Fruit fly (Drosophila melanogaster): ENCODE results near the gene CG17298.
A peak's percentile ranks its signal among the peaks of the same experiment; 100 is the strongest.

CG17298 gene

DNA sequence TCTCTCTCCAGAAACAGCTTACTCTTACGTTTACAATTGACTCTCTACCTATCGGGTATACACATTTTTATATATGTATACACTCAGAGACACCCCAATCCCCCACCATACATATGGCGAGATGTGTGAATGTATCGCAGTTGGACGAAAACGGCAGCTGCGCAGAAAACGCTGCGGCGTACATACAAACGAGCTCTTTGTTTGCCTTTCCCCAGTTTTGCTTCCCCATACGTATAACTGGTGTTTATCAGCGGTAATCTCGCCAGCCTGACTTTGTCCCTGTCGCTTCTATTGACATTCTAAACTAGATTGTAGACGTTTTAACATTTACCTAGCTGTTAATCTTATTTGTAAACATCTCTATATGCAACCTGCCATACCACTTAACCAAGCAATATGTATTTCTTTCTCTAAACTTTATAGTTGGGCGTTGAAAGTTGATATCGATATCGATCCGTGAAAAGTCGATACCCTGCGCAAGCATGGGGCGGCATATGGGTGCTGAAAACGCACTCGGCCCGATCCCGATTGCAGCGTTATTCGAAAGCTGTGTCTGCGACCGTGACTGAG lies 14.5 kb downstream of the CG17298 start (continued):
- TF ChIP-seq wor (GFP tag; IDR thresholded peaks at IDR 0.05), result no peak
- no peak for TF ChIP-seq CG11456 (GFP tag; IDR thresholded peaks at IDR 0.05)
- TF ChIP-seq CG12219 (GFP tag; optimal IDR thresholded peaks at IDR 0.05), result peak; percentile 66
- TF ChIP-seq CG8478 (optimal IDR thresholded peaks at IDR 0.05), result no peak
- peak in 1 of 2 experiments; percentile 40 for TF ChIP-seq crp (GFP tag; optimal IDR thresholded peaks at IDR 0.05)
- TF ChIP-seq CG8290 (GFP tag; optimal IDR thresholded peaks at IDR 0.05), result peak; percentile 35
- peak; percentile 38 to 64 for TF ChIP-seq CG8290 (tag; optimal IDR thresholded peaks at IDR 0.05)
- TF ChIP-seq ewg (GFP tag; optimal IDR thresholded peaks at IDR 0.05), result peak; percentile 78
- TF ChIP-seq CG1832 (GFP tag; optimal IDR thresholded peaks at IDR 0.05), result no peak
- no peak for TF ChIP-seq CG11247 (GFP tag; IDR thresholded peaks at IDR 0.05)
- peak; percentile 87 for TF ChIP-seq Fer1 (GFP tag; optimal IDR thresholded peaks at IDR 0.05)
- TF ChIP-seq stwl (tag; optimal IDR thresholded peaks at IDR 0.05), result no peak
- peak; percentile 35 for TF ChIP-seq CG12942 (GFP tag; optimal IDR thresholded peaks at IDR 0.05)
- TF ChIP-seq Eip74EF (GFP tag; optimal IDR thresholded peaks at IDR 0.05), result peak in 1 of 2 experiments; percentile 86
- TF ChIP-seq Six4 (GFP tag; optimal IDR thresholded peaks at IDR 0.05), result peak; percentile 51
- no peak for TF ChIP-seq E2f2 (GFP tag; IDR thresholded peaks at IDR 0.05)
- TF ChIP-seq Camta (GFP tag; optimal IDR thresholded peaks at IDR 0.05), result peak; percentile 60
- peak; percentile 65 for TF ChIP-seq CG18262 (tag; optimal IDR thresholded peaks at IDR 0.05)
- TF ChIP-seq Hmx (GFP tag; optimal IDR thresholded peaks at IDR 0.05), result no peak
- TF ChIP-seq Max (GFP tag; optimal IDR thresholded peaks at IDR 0.05), result peak; percentile 66
- TF ChIP-seq caup (GFP tag; optimal IDR thresholded peaks at IDR 0.05; ENCODE audit: severe bottlenecking), result peak; percentile 88
- peak; percentile 65 for TF ChIP-seq lilli (GFP tag; optimal IDR thresholded peaks at IDR 0.05)
- TF ChIP-seq CG17186 (GFP tag; optimal IDR thresholded peaks at IDR 0.05), result peak; percentile 64
- no peak for TF ChIP-seq CG32772 (GFP tag; IDR thresholded peaks at IDR 0.05)
- TF ChIP-seq bbx (GFP tag; IDR thresholded peaks at IDR 0.05; ENCODE audit: partially characterized antibody), result no peak
- TF ChIP-seq D19B (GFP tag; optimal IDR thresholded peaks at IDR 0.05), result peak; percentile 16
- TF ChIP-seq maf-S (GFP tag; optimal IDR thresholded peaks at IDR 0.05), result peak; percentile 52
- peak; percentile 74 for TF ChIP-seq PHDP (tag; optimal IDR thresholded peaks at IDR 0.05)
- peak; percentile 63 for TF ChIP-seq Mes4 (GFP tag; optimal IDR thresholded peaks at IDR 0.05)
- TF ChIP-seq Atf-2 (GFP tag; optimal IDR thresholded peaks at IDR 0.05), result peak; percentile 48
- peak; percentile 75 for TF ChIP-seq abd-A (tag; optimal IDR thresholded peaks at IDR 0.05)
- peak; percentile 90 for TF ChIP-seq CG18599 (GFP tag; optimal IDR thresholded peaks at IDR 0.05)
- TF ChIP-seq Dbx (GFP tag; IDR thresholded peaks at IDR 0.05), result no peak
- TF ChIP-seq CTCF (GFP tag; optimal IDR thresholded peaks at IDR 0.05), result peak; percentile 22
- peak; percentile 89 for TF ChIP-seq B-H2 (GFP tag; optimal IDR thresholded peaks at IDR 0.05)
- TF ChIP-seq Fer2 (tag; optimal IDR thresholded peaks at IDR 0.05), result peak; percentile 24
- peak; percentile 66 for TF ChIP-seq Hand (GFP tag; optimal IDR thresholded peaks at IDR 0.05)
- TF ChIP-seq CG17568 (GFP tag; optimal IDR thresholded peaks at IDR 0.05), result peak; percentile 92
- no peak for TF ChIP-seq Lim3 (GFP tag; IDR thresholded peaks at IDR 0.05)
- no peak for TF ChIP-seq ind (GFP tag; optimal IDR thresholded peaks at IDR 0.05)
- TF ChIP-seq croc (GFP tag; conservative IDR thresholded peaks at IDR 0.05), result no peak
- no peak for TF ChIP-seq zen2 (GFP tag; IDR thresholded peaks at IDR 0.05; ENCODE audit: partially characterized antibody)
- no peak for TF ChIP-seq Dref (GFP tag; IDR thresholded peaks at IDR 0.05)
- TF ChIP-seq Fer3 (tag; optimal IDR thresholded peaks at IDR 0.05), result peak; percentile 64
- no peak for TF ChIP-seq HLH3B (GFP tag; IDR thresholded peaks at IDR 0.05)
- TF ChIP-seq CG2120 (GFP tag; optimal IDR thresholded peaks at IDR 0.05), result peak; percentile 73
- no peak for TF ChIP-seq CG9609 (GFP tag; optimal IDR thresholded peaks at IDR 0.05)
- TF ChIP-seq tup (GFP tag; optimal IDR thresholded peaks at IDR 0.05), result peak; percentile 58
- peak; percentile 24 for TF ChIP-seq az2 (GFP tag; optimal IDR thresholded peaks at IDR 0.05)
- peak; percentile 54 for TF ChIP-seq CG4282 (GFP tag; optimal IDR thresholded peaks at IDR 0.05)
- TF ChIP-seq CkIIα-i1 (GFP tag; IDR thresholded peaks at IDR 0.05), result no peak

All from whole organism, embryonic.